Worm (Caenorhabditis elegans) whole organism, midembryonic: ENCODE measurements around the gene F46F5.1.

Source experiments
- T22C8.4 ChIP-seq: fragments of 200-800 bp; sonication (Bioruptor generic); IDR thresholded peaks from 2 replicates; pipeline ENCODE4 v1.3.6; 2022; ENCODE audit warnings: missing genetic modification characterization, missing compliant biosample characterization
- cog-1 ChIP-seq: sonication (generic microtip); optimal IDR thresholded peaks from 2 replicates; lab custom pipeline; 2016; ENCODE audit warnings: missing genetic modification characterization, missing compliant biosample characterization
- flt-1 ChIP-seq: fragments of 200-800 bp; sonication (Bioruptor generic); IDR thresholded peaks from 2 replicates; pipeline ENCODE4 v1.3.6; 2022; ENCODE audit warnings: missing genetic modification characterization, missing compliant biosample characterization
- klf-2 ChIP-seq: fragments of 200-800 bp; sonication (Bioruptor generic); conservative IDR thresholded peaks from 2 replicates; pipeline ENCODE4 v1.3.6; 2022; ENCODE audit warnings: missing genetic modification reagents, missing genetic modification characterization, missing compliant biosample characterization
- med-1 ChIP-seq: sonication (generic microtip); optimal IDR thresholded peaks from 2 replicates; lab custom pipeline; 2017; ENCODE audit warnings: missing genetic modification characterization, mild to moderate bottlenecking, missing compliant biosample characterization, antibody characterized with exemption, missing genetic modification reagents; ENCODE audit not compliant: insufficient read depth
- ref-1 ChIP-seq: fragments of 200-800 bp; sonication (Bioruptor generic); conservative IDR thresholded peaks from 2 replicates; pipeline ENCODE4 v1.3.6; 2022; ENCODE audit warnings: missing genetic modification reagents, missing genetic modification characterization, missing compliant biosample characterization
- tab-1 ChIP-seq: fragments of 200-800 bp; sonication (Bioruptor generic); IDR thresholded peaks from 2 replicates; pipeline ENCODE4 v1.3.6; 2022; ENCODE audit warnings: missing genetic modification characterization, missing compliant biosample characterization
- ztf-23 ChIP-seq: fragments of 200-800 bp; sonication (Bioruptor generic); IDR thresholded peaks from 2 replicates; pipeline ENCODE4 v1.3.6; 2022; ENCODE audit warnings: missing genetic modification reagents, missing genetic modification characterization, missing compliant biosample characterization
- ztf-29 ChIP-seq: fragments of 200-800 bp; sonication (Bioruptor generic); IDR thresholded peaks from 2 replicates; pipeline ENCODE4 v1.3.6; 2022; ENCODE audit warnings: missing genetic modification reagents, missing genetic modification characterization, missing compliant biosample characterization

ce11 chrII:803009-803408, 11.3 kb upstream of the F46F5.1 start, which contains the start of gene F46F5.13:
- no peak for TF ChIP-seq med-1
- TF ChIP-seq T22C8.4, result no peak
- no peak for TF ChIP-seq ztf-23 (GFP tag; lab: Robert Waterston, UW)
- no peak for TF ChIP-seq cog-1
- TF ChIP-seq tab-1, result no peak
- TF ChIP-seq flt-1, result no peak
- no peak for TF ChIP-seq ref-1 (GFP tag; lab: Robert Waterston, UW)
- TF ChIP-seq klf-2 (GFP tag; lab: Robert Waterston, UW), result no peak
- no peak for TF ChIP-seq ztf-29 (GFP tag; lab: Robert Waterston, UW)
